Fruit fly (Drosophila melanogaster) whole organism, embryonic: ENCODE measurements around the gene U2af50.

Experiments used
- CG10321 ChIP-seq: fragments of 200-800 bp; sonication (Bioruptor generic); IDR thresholded peaks from 2 replicates; pipeline ENCODE4 v1.3.6; 2022; ENCODE audit warnings: missing biosample characterization, missing genetic modification characterization
- CG11398 ChIP-seq: fragments of 200-800 bp; sonication (Bioruptor generic); optimal IDR thresholded peaks from 2 replicates; lab custom pipeline; 2016; ENCODE audit warnings: missing biosample characterization, missing genetic modification characterization
- CG12236 ChIP-seq: fragments of 200-800 bp; sonication (Bioruptor generic); optimal IDR thresholded peaks from 2 replicates; lab custom pipeline; 2016; ENCODE audit warnings: missing biosample characterization, missing genetic modification characterization
- CG17186 ChIP-seq: fragments of 200-800 bp; sonication (Bioruptor generic); optimal IDR thresholded peaks from 3 replicates; lab custom pipeline; 2017; ENCODE audit warnings: missing biosample characterization, missing genetic modification reagents, missing genetic modification characterization
- CG17328 ChIP-seq: fragments of 200-800 bp; sonication (Bioruptor generic); IDR thresholded peaks from 2 replicates; pipeline ENCODE4 v1.3.6; 2022; ENCODE audit warnings: missing biosample characterization, missing genetic modification characterization
- CG4424 ChIP-seq: fragments of 200-800 bp; sonication (Bioruptor generic); optimal IDR thresholded peaks from 3 replicates; lab custom pipeline; 2016; ENCODE audit warnings: missing biosample characterization, missing genetic modification characterization
- CG4730 ChIP-seq: fragments of 200-800 bp; sonication (Bioruptor generic); IDR thresholded peaks from 2 replicates; pipeline ENCODE4 v1.3.6; 2022; ENCODE audit warnings: missing biosample characterization, missing genetic modification characterization
- CG6683 ChIP-seq: fragments of 200-800 bp; sonication (Bioruptor generic); optimal IDR thresholded peaks from 2 replicates; lab custom pipeline; 2017; ENCODE audit warnings: missing biosample characterization, mild to moderate bottlenecking, missing genetic modification characterization, missing genetic modification reagents
- CG6689 ChIP-seq: fragments of 200-800 bp; sonication (Bioruptor generic); IDR thresholded peaks from 2 replicates; pipeline ENCODE4 v1.3.6; 2022; ENCODE audit warnings: missing biosample characterization, missing genetic modification characterization
- CG7271 ChIP-seq: fragments of 200-800 bp; sonication (Bioruptor generic); optimal IDR thresholded peaks from 2 replicates; lab custom pipeline; 2018; ENCODE audit warnings: missing biosample characterization, mild to moderate bottlenecking, missing genetic modification characterization, moderate library complexity
- CG7357 ChIP-seq: fragments of 200-800 bp; sonication (Bioruptor generic); IDR thresholded peaks from 3 replicates; pipeline ENCODE4 v1.3.6; 2022; ENCODE audit warnings: missing biosample characterization, missing genetic modification characterization
- CG7963 ChIP-seq: fragments of 200-800 bp; sonication (Bioruptor generic); IDR thresholded peaks from 3 replicates; pipeline ENCODE4 v1.3.6; 2022; ENCODE audit warnings: missing biosample characterization, missing genetic modification characterization; ENCODE audit not compliant: partially characterized antibody
- CG9215 ChIP-seq: fragments of 200-800 bp; sonication (Bioruptor generic); IDR thresholded peaks from 2 replicates; pipeline ENCODE4 v1.3.6; 2022; ENCODE audit warnings: missing biosample characterization, missing genetic modification characterization
- CG9727 ChIP-seq: fragments of 200-800 bp; sonication (Bioruptor generic); optimal IDR thresholded peaks from 3 replicates; lab custom pipeline; 2017; ENCODE audit warnings: missing biosample characterization, mild to moderate bottlenecking, missing genetic modification characterization
- CHES-1-like ChIP-seq: fragments of 200-800 bp; sonication (Bioruptor generic); optimal IDR thresholded peaks from 2 replicates; lab custom pipeline; 2016; ENCODE audit warnings: missing biosample characterization, missing genetic modification characterization
- CkIIα-i1 ChIP-seq: fragments of 200-800 bp; sonication (Bioruptor generic); IDR thresholded peaks from 2 replicates; pipeline ENCODE4 v1.3.6; 2022; ENCODE audit warnings: missing biosample characterization, missing genetic modification characterization
- Dek ChIP-seq: fragments of 200-800 bp; sonication (Bioruptor generic); optimal IDR thresholded peaks from 3 replicates; lab custom pipeline; 2019; ENCODE audit warnings: missing biosample characterization, mild to moderate bottlenecking, missing genetic modification characterization, moderate library complexity
- Dip2 ChIP-seq: fragments of 200-800 bp; sonication (Bioruptor generic); IDR thresholded peaks from 2 replicates; pipeline ENCODE4 v1.3.6; 2022; ENCODE audit warnings: missing biosample characterization, missing genetic modification characterization
- Doc3 ChIP-seq: fragments of 200-800 bp; sonication (Bioruptor generic); IDR thresholded peaks from 3 replicates; pipeline ENCODE4 v1.3.6; 2022; ENCODE audit warnings: missing biosample characterization, missing genetic modification characterization; ENCODE audit not compliant: partially characterized antibody
- HLH4C ChIP-seq: fragments of 200-800 bp; sonication (Bioruptor generic); IDR thresholded peaks from 3 replicates; pipeline ENCODE4 v1.3.6; 2022; ENCODE audit warnings: missing biosample characterization, missing genetic modification characterization; ENCODE audit not compliant: partially characterized antibody
- HLH54F ChIP-seq: fragments of 200-800 bp; sonication (Bioruptor generic); optimal IDR thresholded peaks from 3 replicates; lab custom pipeline; 2016; ENCODE audit warnings: missing biosample characterization, missing genetic modification characterization
- HLHmδ ChIP-seq: fragments of 200-800 bp; sonication (Bioruptor generic); optimal IDR thresholded peaks from 2 replicates; lab custom pipeline; 2018; ENCODE audit warnings: missing biosample characterization, mild to moderate bottlenecking, missing genetic modification characterization, moderate library complexity
- Hmx ChIP-seq: fragments of 200-800 bp; sonication (Bioruptor generic); optimal IDR thresholded peaks from 2 replicates; lab custom pipeline; 2016; ENCODE audit warnings: missing biosample characterization, missing genetic modification characterization
- Hr51 ChIP-seq, 2 experiments: fragments of 200-800 bp; sonication (Bioruptor generic); optimal IDR thresholded peaks; 2 replicates in 1 of 2; 3 replicates in 1 of 2; lab custom pipeline; 2016 to 2018; ENCODE audit warnings: missing biosample characterization in 2 of 2, missing genetic modification characterization in 2 of 2, mild to moderate bottlenecking in 1 of 2, moderate library complexity in 1 of 2
- Lpt ChIP-seq: fragments of >200 bp; optimal IDR thresholded peaks from 2 replicates; lab custom pipeline; 2018; ENCODE audit warnings: missing biosample characterization, missing genetic modification characterization
- Sox102F ChIP-seq: fragments of 200-800 bp; sonication (Bioruptor generic); optimal IDR thresholded peaks from 2 replicates; lab custom pipeline; 2018; ENCODE audit warnings: missing biosample characterization, mild to moderate bottlenecking, missing genetic modification characterization, moderate library complexity
- Sry-δ ChIP-seq: fragments of 200-800 bp; sonication (Bioruptor generic); optimal IDR thresholded peaks from 2 replicates; lab custom pipeline; 2016; ENCODE audit warnings: missing biosample characterization, missing genetic modification characterization
- Taf1 ChIP-seq: fragments of 200-800 bp; sonication (Bioruptor generic); IDR thresholded peaks from 2 replicates; pipeline ENCODE4 v1.3.6; 2022; ENCODE audit warnings: missing biosample characterization, missing genetic modification characterization
- ac ChIP-seq: fragments of 200-800 bp; sonication (Bioruptor generic); optimal IDR thresholded peaks from 3 replicates; lab custom pipeline; 2017; ENCODE audit warnings: missing biosample characterization, mild to moderate bottlenecking, missing genetic modification characterization
- amos ChIP-seq: fragments of 200-800 bp; sonication (Bioruptor generic); IDR thresholded peaks from 2 replicates; pipeline ENCODE4 v1.3.6; 2022; ENCODE audit warnings: missing biosample characterization, missing genetic modification characterization; ENCODE audit not compliant: partially characterized antibody
- bcd ChIP-seq: fragments of 200-800 bp; sonication (Bioruptor generic); optimal IDR thresholded peaks from 2 replicates; lab custom pipeline; 2017; ENCODE audit warnings: missing biosample characterization, mild to moderate bottlenecking, missing genetic modification characterization
- bowl ChIP-seq: fragments of 200-800 bp; sonication (Bioruptor generic); IDR thresholded peaks from 2 replicates; pipeline ENCODE4 v1.3.6; 2022; ENCODE audit warnings: missing biosample characterization, missing genetic modification characterization
- en ChIP-seq: fragments of 200-800 bp; sonication (Bioruptor generic); optimal IDR thresholded peaks from 2 replicates; lab custom pipeline; 2016; ENCODE audit warnings: missing biosample characterization, missing genetic modification characterization
- exex ChIP-seq: fragments of 200-800 bp; sonication (Bioruptor generic); optimal IDR thresholded peaks from 4 replicates; lab custom pipeline; 2018; ENCODE audit warnings: missing biosample characterization, mild to moderate bottlenecking, missing genetic modification characterization, moderate library complexity
- eyg ChIP-seq: fragments of 200-800 bp; sonication (Bioruptor generic); optimal IDR thresholded peaks from 3 replicates; lab custom pipeline; 2016; ENCODE audit warnings: missing biosample characterization, missing genetic modification characterization
- jing ChIP-seq: fragments of 200-800 bp; sonication (Bioruptor generic); optimal IDR thresholded peaks from 2 replicates; lab custom pipeline; 2018; ENCODE audit warnings: missing biosample characterization, mild to moderate bottlenecking, missing genetic modification characterization
- ken ChIP-seq: fragments of 200-800 bp; sonication (Bioruptor generic); IDR thresholded peaks from 3 replicates; pipeline ENCODE4 v1.3.6; 2022; ENCODE audit warnings: missing biosample characterization, missing genetic modification characterization
- maf-S ChIP-seq: fragments of 200-800 bp; sonication (Bioruptor generic); optimal IDR thresholded peaks from 2 replicates; lab custom pipeline; 2016; ENCODE audit warnings: missing biosample characterization, missing genetic modification characterization
- mam ChIP-seq: fragments of 200-800 bp; sonication (Bioruptor generic); optimal IDR thresholded peaks from 3 replicates; lab custom pipeline; 2016; ENCODE audit warnings: missing biosample characterization, missing genetic modification characterization
- mld ChIP-seq: fragments of 200-800 bp; sonication (Bioruptor generic); IDR thresholded peaks from 3 replicates; pipeline ENCODE4 v1.3.6; 2022; ENCODE audit warnings: missing biosample characterization, missing genetic modification characterization; ENCODE audit not compliant: partially characterized antibody
- nau ChIP-seq: fragments of 200-800 bp; sonication (Bioruptor generic); optimal IDR thresholded peaks from 3 replicates; lab custom pipeline; 2017; ENCODE audit warnings: missing biosample characterization, mild to moderate bottlenecking, missing genetic modification characterization, missing genetic modification reagents
- nom ChIP-seq: fragments of 200-800 bp; sonication (Bioruptor generic); optimal IDR thresholded peaks from 2 replicates; lab custom pipeline; 2017; ENCODE audit warnings: missing biosample characterization, missing genetic modification characterization, mild to moderate bottlenecking, moderate library complexity, missing genetic modification reagents
- org-1 ChIP-seq: fragments of 200-800 bp; sonication (Bioruptor generic); optimal IDR thresholded peaks from 2 replicates; lab custom pipeline; 2017; ENCODE audit warnings: missing biosample characterization, missing genetic modification characterization
- ranshi ChIP-seq: fragments of 200-800 bp; sonication (Bioruptor generic); IDR thresholded peaks from 2 replicates; pipeline ENCODE4 v1.3.6; 2022; ENCODE audit warnings: missing biosample characterization, missing genetic modification characterization
- scrt ChIP-seq: fragments of 200-800 bp; sonication (Bioruptor generic); optimal IDR thresholded peaks from 2 replicates; lab custom pipeline; 2018; ENCODE audit warnings: missing biosample characterization, mild to moderate bottlenecking, missing genetic modification characterization, moderate library complexity
- sisA ChIP-seq: fragments of 200-800 bp; sonication (Bioruptor generic); IDR thresholded peaks from 2 replicates; pipeline ENCODE4 v1.3.6; 2022; ENCODE audit warnings: missing biosample characterization, missing genetic modification characterization
- toy ChIP-seq: fragments of 200-800 bp; sonication (Bioruptor generic); IDR thresholded peaks from 2 replicates; pipeline ENCODE4 v1.3.6; 2022; ENCODE audit warnings: missing biosample characterization, missing genetic modification characterization
- unc-4 ChIP-seq: fragments of 200-800 bp; sonication (Bioruptor generic); IDR thresholded peaks from 2 replicates; pipeline ENCODE4 v1.3.6; 2022; ENCODE audit warnings: missing biosample characterization, missing genetic modification characterization; ENCODE audit not compliant: partially characterized antibody

Gene U2af50

dm6 chrX:16320197-16320921 lies 38.5 kb downstream of the U2af50 start, which contains the start of gene Cyp1 (continued):
- TF ChIP-seq CG7271 (peak; percentile 19), exex (tag; lab: Kevin White, UChicago) (no peak), amos (GFP tag; lab: Robert Waterston, UW) (peak; percentile 90), maf-S (no peak), CG17186 (GFP tag; lab: Kevin White, UChicago) (peak; percentile 90), HLH4C (GFP tag; lab: Robert Waterston, UW) (peak; percentile 68; the same call in 2 of the 3 replicates), HLHmδ (peak; percentile 31), ken (GFP tag; lab: Robert Waterston, UW) (peak; percentile 47; the same call in 1 of the 3 replicates), Sry-δ (peak; percentile 80), CkIIα-i1 (GFP tag; lab: Robert Waterston, UW) (no peak), bcd (GFP tag; lab: Kevin White, UChicago) (peak; percentile 8), CG4424 (peak; percentile 43), org-1 (no peak), bowl (no peak), Dip2 (GFP tag; lab: Robert Waterston, UW) (no peak), unc-4 (GFP tag; lab: Robert Waterston, UW) (peak; percentile 68), Taf1 (GFP tag; lab: Robert Waterston, UW) (peak; percentile 6; the same call in 1 of the 2 replicates), CG11398 (GFP tag; lab: Kevin White, UChicago) (no peak), toy (0 out of 2 replicates have a peak, but pooled peaks have one; percentile 8), CHES-1-like (GFP tag; lab: Kevin White, UChicago) (no peak), Sox102F (GFP tag; lab: Kevin White, UChicago) (no peak), nom (GFP tag; lab: Kevin White, UChicago) (peak; percentile 66), CG12236 (GFP tag; lab: Kevin White, UChicago) (no peak), Hr51 (GFP tag; optimal IDR thresholded peaks at IDR 0.05; lab: Kevin White, UChicago) (peak in 1 of 2 experiments; percentile 5), CG9727 (GFP tag; lab: Kevin White, UChicago) (peak; percentile 47), eyg (GFP tag; lab: Kevin White, UChicago) (no peak), CG7963 (GFP tag; lab: Robert Waterston, UW) (peak; percentile 72; the same call in 2 of the 3 replicates), Lpt (GFP tag; lab: Kevin White, UChicago) (no peak), ac (GFP tag; lab: Kevin White, UChicago) (no peak), CG10321 (GFP tag; lab: Robert Waterston, UW) (no peak), HLH54F (peak; percentile 9), Hmx (no peak), CG9215 (peak; percentile 21; the same call in 1 of the 2 replicates), mam (GFP tag; lab: Kevin White, UChicago) (peak; percentile 18), ranshi (GFP tag; lab: Robert Waterston, UW) (peak; percentile 63), CG4730 (0 out of 2 replicates have a peak, but pooled peaks have one; percentile 25), sisA (GFP tag; lab: Robert Waterston, UW) (peak; percentile 36), jing (GFP tag; lab: Kevin White, UChicago) (no peak), Doc3 (0 out of 3 replicates have a peak, but pooled peaks have one; percentile 42), Dek (tag; lab: Kevin White, UChicago) (no peak), nau (no peak), CG6689 (GFP tag; lab: Robert Waterston, UW) (peak; percentile 41; the same call in 1 of the 2 replicates), CG6683 (GFP tag; lab: Kevin White, UChicago) (no peak), scrt (no peak), mld (GFP tag; lab: Robert Waterston, UW) (peak; percentile 77; the same call in 1 of the 3 replicates), en (GFP tag; lab: Kevin White, UChicago) (no peak), CG7357 (GFP tag; lab: Robert Waterston, UW) (peak; percentile 34; the same call in 1 of the 3 replicates), CG17328 (GFP tag; lab: Robert Waterston, UW) (no peak)
